Fruit fly (Drosophila melanogaster) whole organism, prepupa: ENCODE results near the gene CG5910.
A peak's percentile ranks its signal among the peaks of the same experiment; 100 is the strongest.

Source experiments
- Blimp-1 ChIP-seq: fragments of 200-800 bp; sonication (Bioruptor generic); optimal IDR thresholded peaks from 3 replicates; lab custom pipeline; 2017; ENCODE audit warnings: missing biosample characterization, missing genetic modification characterization, mild to moderate bottlenecking, moderate library complexity, missing genetic modification reagents
- CG10631 ChIP-seq: fragments of 200-800 bp; sonication (Bioruptor generic); optimal IDR thresholded peaks from 2 replicates; lab custom pipeline; 2016; ENCODE audit warnings: missing biosample characterization, missing genetic modification characterization
- CG10669 ChIP-seq: fragments of 200-800 bp; sonication (Bioruptor generic); optimal IDR thresholded peaks from 3 replicates; lab custom pipeline; 2018; ENCODE audit warnings: missing biosample characterization, mild to moderate bottlenecking, missing genetic modification characterization, moderate library complexity
- CG11294 ChIP-seq: fragments of 200-800 bp; sonication (Bioruptor generic); IDR thresholded peaks from 2 replicates; pipeline ENCODE4 v1.3.6; 2022; ENCODE audit warnings: missing biosample characterization, missing genetic modification characterization
- CG11762 ChIP-seq: fragments of 200-800 bp; sonication (Bioruptor generic); optimal IDR thresholded peaks from 3 replicates; lab custom pipeline; 2016; ENCODE audit warnings: missing biosample characterization, missing genetic modification characterization; ENCODE audit not compliant: insufficient read depth
- CG15336 ChIP-seq: fragments of 200-800 bp; sonication (Bioruptor generic); IDR thresholded peaks from 2 replicates; pipeline ENCODE4 v1.3.6; 2022; ENCODE audit warnings: missing biosample characterization, missing genetic modification characterization
- CG1621 ChIP-seq: fragments of 200-800 bp; sonication (Bioruptor generic); optimal IDR thresholded peaks from 3 replicates; lab custom pipeline; 2018; ENCODE audit warnings: missing biosample characterization, mild to moderate bottlenecking, missing genetic modification characterization
- CG16779 ChIP-seq: fragments of 200-800 bp; sonication (Bioruptor generic); optimal IDR thresholded peaks from 3 replicates; lab custom pipeline; 2017; ENCODE audit warnings: missing biosample characterization, mild to moderate bottlenecking, missing genetic modification characterization
- CG3032 ChIP-seq: fragments of 200-800 bp; optimal IDR thresholded peaks from 2 replicates; lab custom pipeline; 2019; ENCODE audit warnings: missing biosample characterization, mild to moderate bottlenecking, missing genetic modification characterization, moderate library complexity
- CG31627 ChIP-seq: fragments of 200-800 bp; sonication (Bioruptor generic); optimal IDR thresholded peaks from 3 replicates; lab custom pipeline; 2016; ENCODE audit warnings: missing biosample characterization, missing genetic modification characterization
- CG3919 ChIP-seq: fragments of 200-800 bp; sonication (Bioruptor generic); optimal IDR thresholded peaks from 3 replicates; lab custom pipeline; 2016; ENCODE audit warnings: missing biosample characterization, missing genetic modification characterization
- CG4318 ChIP-seq: fragments of 200-800 bp; sonication (Bioruptor generic); optimal IDR thresholded peaks from 3 replicates; lab custom pipeline; 2017; ENCODE audit warnings: missing biosample characterization, mild to moderate bottlenecking, missing genetic modification characterization
- CG6163 ChIP-seq: fragments of 200-800 bp; sonication (Bioruptor generic); IDR thresholded peaks from 3 replicates; pipeline ENCODE4 v1.3.6; 2022; ENCODE audit warnings: missing biosample characterization, missing genetic modification characterization
- CG6276 ChIP-seq: fragments of 200-800 bp; sonication (Bioruptor generic); optimal IDR thresholded peaks from 2 replicates; lab custom pipeline; 2017; ENCODE audit warnings: missing biosample characterization, mild to moderate bottlenecking, missing genetic modification characterization
- CG6792 ChIP-seq: fragments of 200-800 bp; sonication (Bioruptor generic); optimal IDR thresholded peaks from 3 replicates; lab custom pipeline; 2016; ENCODE audit warnings: missing biosample characterization, missing genetic modification characterization
- CG6808 ChIP-seq: fragments of 200-800 bp; sonication (Bioruptor generic); optimal IDR thresholded peaks from 3 replicates; lab custom pipeline; 2017; ENCODE audit warnings: missing biosample characterization, missing genetic modification characterization, mild to moderate bottlenecking, moderate library complexity, missing genetic modification reagents
- CG6854 ChIP-seq: fragments of 200-800 bp; sonication (Bioruptor generic); optimal IDR thresholded peaks from 2 replicates; lab custom pipeline; 2017; ENCODE audit warnings: missing biosample characterization, mild to moderate bottlenecking, missing genetic modification characterization
- CG8119 ChIP-seq: fragments of 200-800 bp; sonication (Bioruptor generic); IDR thresholded peaks from 3 replicates; pipeline ENCODE4 v1.3.6; 2022; ENCODE audit warnings: missing biosample characterization, missing genetic modification characterization
- CG8319 ChIP-seq: fragments of 200-800 bp; sonication (Bioruptor generic); optimal IDR thresholded peaks from 3 replicates; lab custom pipeline; 2016; ENCODE audit warnings: missing biosample characterization, missing genetic modification characterization
- CG8632 ChIP-seq: fragments of 200-800 bp; sonication (Bioruptor generic); optimal IDR thresholded peaks from 3 replicates; lab custom pipeline; 2016; ENCODE audit warnings: missing biosample characterization, missing genetic modification characterization
- Eip75B ChIP-seq: fragments of 200-800 bp; sonication (Bioruptor generic); optimal IDR thresholded peaks from 3 replicates; lab custom pipeline; 2016; ENCODE audit warnings: missing biosample characterization, missing genetic modification characterization
- Eip78C ChIP-seq: fragments of 200-800 bp; sonication (Bioruptor generic); peaks from one replicate; lab custom pipeline; 2016; ENCODE audit warnings: missing biosample characterization, missing genetic modification characterization
- Eip93F ChIP-seq: fragments of 200-800 bp; sonication (Bioruptor generic); optimal IDR thresholded peaks from 2 replicates; lab custom pipeline; 2016; ENCODE audit warnings: missing biosample characterization, mild to moderate bottlenecking, missing genetic modification characterization
- Ets21C ChIP-seq: fragments of 200-800 bp; sonication (Bioruptor generic); optimal IDR thresholded peaks from 3 replicates; lab custom pipeline; 2016; ENCODE audit warnings: missing biosample characterization, missing genetic modification characterization
- Ets96B ChIP-seq: fragments of 200-800 bp; optimal IDR thresholded peaks from 2 replicates; lab custom pipeline; 2019; ENCODE audit warnings: missing biosample characterization, mild to moderate bottlenecking, missing genetic modification characterization, moderate library complexity
- Gug ChIP-seq: fragments of 200-800 bp; sonication (Bioruptor generic); IDR thresholded peaks from 2 replicates; pipeline ENCODE4 v1.3.6; 2022; ENCODE audit warnings: missing biosample characterization, missing genetic modification characterization
- Hr38 ChIP-seq: sonication (Bioruptor generic); optimal IDR thresholded peaks from 2 replicates; lab custom pipeline; 2016; ENCODE audit warnings: missing biosample characterization, missing genetic modification characterization
- Hr39 ChIP-seq: fragments of 200-800 bp; sonication (Bioruptor generic); optimal IDR thresholded peaks from 2 replicates; lab custom pipeline; 2016; ENCODE audit warnings: missing biosample characterization, missing genetic modification characterization
- Hr4 ChIP-seq: fragments of 200-800 bp; sonication (Bioruptor generic); optimal IDR thresholded peaks from 3 replicates; lab custom pipeline; 2016; ENCODE audit warnings: missing biosample characterization, missing genetic modification characterization
- Met ChIP-seq: fragments of 200-800 bp; sonication (Bioruptor generic); optimal IDR thresholded peaks from 3 replicates; lab custom pipeline; 2016; ENCODE audit warnings: missing biosample characterization, missing genetic modification characterization
- OdsH ChIP-seq: fragments of 200-800 bp; sonication (Bioruptor generic); optimal IDR thresholded peaks from 3 replicates; lab custom pipeline; 2016; ENCODE audit warnings: missing biosample characterization, missing genetic modification characterization
- Smox ChIP-seq: fragments of 200-800 bp; sonication (Bioruptor generic); optimal IDR thresholded peaks from 3 replicates; lab custom pipeline; 2016; ENCODE audit warnings: missing biosample characterization, missing genetic modification characterization
- Sox14 ChIP-seq: fragments of 200-800 bp; sonication (Bioruptor generic); optimal IDR thresholded peaks from 3 replicates; lab custom pipeline; 2016; ENCODE audit warnings: missing biosample characterization, missing genetic modification characterization
- Sox15 ChIP-seq: fragments of 200-800 bp; sonication (Bioruptor generic); optimal IDR thresholded peaks from 3 replicates; lab custom pipeline; 2016; ENCODE audit warnings: missing biosample characterization, missing genetic modification characterization
- achi ChIP-seq: fragments of 200-800 bp; sonication (Bioruptor generic); optimal IDR thresholded peaks from 3 replicates; lab custom pipeline; 2016; ENCODE audit warnings: missing biosample characterization, missing genetic modification characterization
- cyc ChIP-seq: fragments of 200-800 bp; sonication (Bioruptor generic); optimal IDR thresholded peaks from 3 replicates; lab custom pipeline; 2016; ENCODE audit warnings: missing biosample characterization, missing genetic modification characterization
- dac ChIP-seq: fragments of 200-800 bp; sonication (Bioruptor generic); optimal IDR thresholded peaks from 2 replicates; lab custom pipeline; 2017; ENCODE audit warnings: missing biosample characterization, mild to moderate bottlenecking, missing genetic modification characterization
- dsx ChIP-seq: fragments of 200-800 bp; optimal IDR thresholded peaks from 3 replicates; lab custom pipeline; 2019; ENCODE audit warnings: missing biosample characterization, mild to moderate bottlenecking, missing genetic modification characterization, moderate library complexity; ENCODE audit not compliant: poor library complexity, severe bottlenecking
- eg ChIP-seq: fragments of 200-800 bp; sonication (Bioruptor generic); IDR thresholded peaks from 3 replicates; pipeline ENCODE4 v1.3.6; 2022; ENCODE audit warnings: missing biosample characterization, missing genetic modification characterization
- esn ChIP-seq: fragments of 200-800 bp; sonication (Bioruptor generic); optimal IDR thresholded peaks from 2 replicates; lab custom pipeline; 2016; ENCODE audit warnings: missing biosample characterization, mild to moderate bottlenecking, missing genetic modification characterization, moderate library complexity
- fd59A ChIP-seq: fragments of 200-800 bp; sonication (Bioruptor generic); optimal IDR thresholded peaks from 2 replicates; lab custom pipeline; 2017; ENCODE audit warnings: missing biosample characterization, mild to moderate bottlenecking, missing genetic modification characterization, missing genetic modification reagents
- fd85E ChIP-seq: fragments of 200-800 bp; sonication (Bioruptor generic); optimal IDR thresholded peaks from 3 replicates; lab custom pipeline; 2016; ENCODE audit warnings: missing biosample characterization, missing genetic modification characterization
- fkh ChIP-seq: fragments of 200-800 bp; sonication (Bioruptor generic); optimal IDR thresholded peaks from 3 replicates; lab custom pipeline; 2017; ENCODE audit warnings: missing biosample characterization, mild to moderate bottlenecking, missing genetic modification characterization, moderate library complexity
- lz ChIP-seq: fragments of 200-800 bp; sonication (Bioruptor generic); optimal IDR thresholded peaks from 3 replicates; lab custom pipeline; 2016; ENCODE audit warnings: missing biosample characterization, missing genetic modification characterization
- net ChIP-seq: fragments of 200-800 bp; sonication (Bioruptor generic); optimal IDR thresholded peaks from 3 replicates; lab custom pipeline; 2016; ENCODE audit warnings: missing biosample characterization, missing genetic modification characterization
- pdm3 ChIP-seq: fragments of 200-800 bp; sonication (Bioruptor generic); optimal IDR thresholded peaks from 3 replicates; lab custom pipeline; 2016; ENCODE audit warnings: missing biosample characterization, missing genetic modification characterization
- salr ChIP-seq, 2 experiments: fragments of 200-800 bp; sonication (Bioruptor generic); optimal IDR thresholded peaks; 3 replicates each; lab custom pipeline; 2016 to 2018; ENCODE audit warnings: missing biosample characterization in 2 of 2, missing genetic modification characterization in 2 of 2, mild to moderate bottlenecking in 1 of 2
- ss ChIP-seq, 2 experiments: fragments of 200-800 bp; sonication (Bioruptor generic); optimal IDR thresholded peaks; 2 replicates in 1 of 2; 3 replicates in 1 of 2; lab custom pipeline; 2017 to 2018; ENCODE audit warnings: mild to moderate bottlenecking in 2 of 2, missing biosample characterization in 2 of 2, missing genetic modification characterization in 2 of 2, moderate library complexity in 1 of 2
- topi ChIP-seq: fragments of 200-800 bp; sonication (Bioruptor generic); optimal IDR thresholded peaks from 3 replicates; lab custom pipeline; 2016; ENCODE audit warnings: missing biosample characterization, missing genetic modification characterization
- vri ChIP-seq: fragments of 200-800 bp; sonication (Bioruptor generic); optimal IDR thresholded peaks from 3 replicates; lab custom pipeline; 2016; ENCODE audit warnings: missing biosample characterization, mild to moderate bottlenecking, missing genetic modification characterization

Gene CG5910

dm6 chr3L:20471499-20472313 is 29.5 kb downstream of the CG5910 start:
- TF ChIP-seq OdsH (GFP tag; lab: Kevin White, UChicago): peak; percentile 1
- TF ChIP-seq dsx: peak; percentile 5
- peak; percentile 49 for TF ChIP-seq CG3032 (tag; lab: Kevin White, UChicago)
- no peak for TF ChIP-seq CG8632
- peak; percentile 35 for TF ChIP-seq CG3919 (GFP tag; lab: Kevin White, UChicago)
- TF ChIP-seq dac (GFP tag; lab: Kevin White, UChicago): no peak
- no peak for TF ChIP-seq CG6792 (GFP tag; lab: Kevin White, UChicago)
- TF ChIP-seq Hr4 (GFP tag; lab: Kevin White, UChicago): peak; percentile 34
- TF ChIP-seq cyc: no peak
- TF ChIP-seq esn (GFP tag; lab: Kevin White, UChicago): peak; percentile 10
- TF ChIP-seq CG31627 (GFP tag; lab: Kevin White, UChicago): no peak
- peak; percentile 34; the same call in 2 of the 3 replicates for TF ChIP-seq CG8119 (GFP tag; lab: Robert Waterston, UW)
- TF ChIP-seq CG10631 (GFP tag; lab: Kevin White, UChicago): peak; percentile 12
- peak; percentile 25 for TF ChIP-seq Sox14
- TF ChIP-seq Smox (GFP tag; lab: Kevin White, UChicago): no peak
- TF ChIP-seq CG16779: no peak
- TF ChIP-seq salr (GFP tag; optimal IDR thresholded peaks at IDR 0.05; lab: Kevin White, UChicago): no peak
- no peak for TF ChIP-seq Sox15 (GFP tag; lab: Kevin White, UChicago)
- peak; percentile 75 for TF ChIP-seq Eip78C
- TF ChIP-seq eg (GFP tag; lab: Robert Waterston, UW): peak; percentile 35; the same call in 1 of the 3 replicates
- no peak for TF ChIP-seq Gug (GFP tag; lab: Robert Waterston, UW)
- TF ChIP-seq fd59A (GFP tag; lab: Kevin White, UChicago): no peak
- no peak for TF ChIP-seq Eip93F (GFP tag; lab: Kevin White, UChicago)
- TF ChIP-seq CG11294 (GFP tag; lab: Robert Waterston, UW): no peak; the same call in 1 of the 2 replicates
- no peak for TF ChIP-seq Ets96B (tag; lab: Kevin White, UChicago)
- TF ChIP-seq Met (GFP tag; lab: Kevin White, UChicago): no peak
- no peak for TF ChIP-seq Hr38 (GFP tag; lab: Kevin White, UChicago)
- no peak for TF ChIP-seq CG4318 (GFP tag; lab: Kevin White, UChicago)
- TF ChIP-seq Ets21C (GFP tag; lab: Kevin White, UChicago): no peak
- TF ChIP-seq Blimp-1 (GFP tag; lab: Kevin White, UChicago): no peak
- TF ChIP-seq CG6854: no peak
- peak; percentile 96 for TF ChIP-seq fkh (GFP tag; lab: Kevin White, UChicago)
- no peak for TF ChIP-seq CG6808 (GFP tag; lab: Kevin White, UChicago)
- TF ChIP-seq CG11762 (GFP tag; lab: Kevin White, UChicago): peak; percentile 0
- TF ChIP-seq CG10669: peak; percentile 16
- no peak for TF ChIP-seq Eip75B (GFP tag; lab: Kevin White, UChicago)
- no peak for TF ChIP-seq ss (GFP tag; optimal IDR thresholded peaks at IDR 0.05; lab: Kevin White, UChicago)
- no peak for TF ChIP-seq topi (GFP tag; lab: Kevin White, UChicago)
- TF ChIP-seq CG15336: peak; percentile 65
- no peak for TF ChIP-seq CG8319
- TF ChIP-seq net (GFP tag; lab: Kevin White, UChicago): peak; percentile 8
- no peak for TF ChIP-seq Hr39 (GFP tag; lab: Kevin White, UChicago)
- TF ChIP-seq vri (GFP tag; lab: Kevin White, UChicago): no peak
- peak; percentile 18 for TF ChIP-seq pdm3 (GFP tag; lab: Kevin White, UChicago)
- TF ChIP-seq CG1621 (tag; lab: Kevin White, UChicago): no peak
- TF ChIP-seq lz (GFP tag; lab: Kevin White, UChicago): no peak
- 0 out of 3 replicates have a peak, but pooled peaks have one; percentile 31 for TF ChIP-seq CG6163
- TF ChIP-seq fd85E: no peak
- TF ChIP-seq CG6276 (GFP tag; lab: Kevin White, UChicago): no peak
- TF ChIP-seq achi (GFP tag; lab: Kevin White, UChicago): peak; percentile 24
